Fruit fly (Drosophila melanogaster) whole organism, prepupa: ENCODE results near the gene CG15153.

Experiments used
- CG10669 ChIP-seq: fragments of 200-800 bp; sonication (Bioruptor generic); optimal IDR thresholded peaks from 3 replicates; lab custom pipeline; 2018; ENCODE audit warnings: missing biosample characterization, mild to moderate bottlenecking, missing genetic modification characterization, moderate library complexity
- CG11902 ChIP-seq: fragments of 200-800 bp; sonication (Bioruptor generic); optimal IDR thresholded peaks from 3 replicates; lab custom pipeline; 2016; ENCODE audit warnings: missing biosample characterization, missing genetic modification characterization
- CG15336 ChIP-seq: fragments of 200-800 bp; sonication (Bioruptor generic); IDR thresholded peaks from 2 replicates; pipeline ENCODE4 v1.3.6; 2022; ENCODE audit warnings: missing biosample characterization, missing genetic modification characterization
- CG1621 ChIP-seq: fragments of 200-800 bp; sonication (Bioruptor generic); optimal IDR thresholded peaks from 3 replicates; lab custom pipeline; 2018; ENCODE audit warnings: missing biosample characterization, mild to moderate bottlenecking, missing genetic modification characterization
- CG16779 ChIP-seq: fragments of 200-800 bp; sonication (Bioruptor generic); optimal IDR thresholded peaks from 3 replicates; lab custom pipeline; 2017; ENCODE audit warnings: missing biosample characterization, mild to moderate bottlenecking, missing genetic modification characterization
- CG31627 ChIP-seq: fragments of 200-800 bp; sonication (Bioruptor generic); optimal IDR thresholded peaks from 3 replicates; lab custom pipeline; 2016; ENCODE audit warnings: missing biosample characterization, missing genetic modification characterization
- CG32006 ChIP-seq: fragments of 200-800 bp; sonication (Bioruptor generic); optimal IDR thresholded peaks from 3 replicates; lab custom pipeline; 2017; ENCODE audit warnings: missing biosample characterization, mild to moderate bottlenecking, missing genetic modification characterization
- CG3919 ChIP-seq: fragments of 200-800 bp; sonication (Bioruptor generic); optimal IDR thresholded peaks from 3 replicates; lab custom pipeline; 2016; ENCODE audit warnings: missing biosample characterization, missing genetic modification characterization
- CG6163 ChIP-seq: fragments of 200-800 bp; sonication (Bioruptor generic); IDR thresholded peaks from 3 replicates; pipeline ENCODE4 v1.3.6; 2022; ENCODE audit warnings: missing biosample characterization, missing genetic modification characterization
- CG6276 ChIP-seq: fragments of 200-800 bp; sonication (Bioruptor generic); optimal IDR thresholded peaks from 2 replicates; lab custom pipeline; 2017; ENCODE audit warnings: missing biosample characterization, mild to moderate bottlenecking, missing genetic modification characterization
- CG6792 ChIP-seq: fragments of 200-800 bp; sonication (Bioruptor generic); optimal IDR thresholded peaks from 3 replicates; lab custom pipeline; 2016; ENCODE audit warnings: missing biosample characterization, missing genetic modification characterization
- CG6808 ChIP-seq: fragments of 200-800 bp; sonication (Bioruptor generic); optimal IDR thresholded peaks from 3 replicates; lab custom pipeline; 2017; ENCODE audit warnings: missing biosample characterization, missing genetic modification characterization, mild to moderate bottlenecking, moderate library complexity, missing genetic modification reagents
- CG6854 ChIP-seq: fragments of 200-800 bp; sonication (Bioruptor generic); optimal IDR thresholded peaks from 2 replicates; lab custom pipeline; 2017; ENCODE audit warnings: missing biosample characterization, mild to moderate bottlenecking, missing genetic modification characterization
- CG7368 ChIP-seq: fragments of 200-800 bp; sonication (Bioruptor generic); optimal IDR thresholded peaks from 3 replicates; lab custom pipeline; 2016; ENCODE audit warnings: missing biosample characterization, missing genetic modification characterization
- CG8119 ChIP-seq: fragments of 200-800 bp; sonication (Bioruptor generic); IDR thresholded peaks from 3 replicates; pipeline ENCODE4 v1.3.6; 2022; ENCODE audit warnings: missing biosample characterization, missing genetic modification characterization
- CG8319 ChIP-seq: fragments of 200-800 bp; sonication (Bioruptor generic); optimal IDR thresholded peaks from 3 replicates; lab custom pipeline; 2016; ENCODE audit warnings: missing biosample characterization, missing genetic modification characterization
- CG9139 ChIP-seq: fragments of 200-800 bp; sonication (Bioruptor generic); optimal IDR thresholded peaks from 3 replicates; lab custom pipeline; 2017; ENCODE audit warnings: missing biosample characterization, mild to moderate bottlenecking, missing genetic modification characterization
- Eip75B ChIP-seq: fragments of 200-800 bp; sonication (Bioruptor generic); optimal IDR thresholded peaks from 3 replicates; lab custom pipeline; 2016; ENCODE audit warnings: missing biosample characterization, missing genetic modification characterization
- Eip78C ChIP-seq: fragments of 200-800 bp; sonication (Bioruptor generic); peaks from one replicate; lab custom pipeline; 2016; ENCODE audit warnings: missing biosample characterization, missing genetic modification characterization
- Eip93F ChIP-seq: fragments of 200-800 bp; sonication (Bioruptor generic); optimal IDR thresholded peaks from 2 replicates; lab custom pipeline; 2016; ENCODE audit warnings: missing biosample characterization, mild to moderate bottlenecking, missing genetic modification characterization
- Gug ChIP-seq: fragments of 200-800 bp; sonication (Bioruptor generic); IDR thresholded peaks from 2 replicates; pipeline ENCODE4 v1.3.6; 2022; ENCODE audit warnings: missing biosample characterization, missing genetic modification characterization
- Hr38 ChIP-seq: sonication (Bioruptor generic); optimal IDR thresholded peaks from 2 replicates; lab custom pipeline; 2016; ENCODE audit warnings: missing biosample characterization, missing genetic modification characterization
- Hr4 ChIP-seq: fragments of 200-800 bp; sonication (Bioruptor generic); optimal IDR thresholded peaks from 3 replicates; lab custom pipeline; 2016; ENCODE audit warnings: missing biosample characterization, missing genetic modification characterization
- Lpt ChIP-seq: fragments of 200-800 bp; sonication (Bioruptor generic); optimal IDR thresholded peaks from 3 replicates; lab custom pipeline; 2016; ENCODE audit warnings: missing biosample characterization, missing genetic modification characterization
- Met ChIP-seq: fragments of 200-800 bp; sonication (Bioruptor generic); optimal IDR thresholded peaks from 3 replicates; lab custom pipeline; 2016; ENCODE audit warnings: missing biosample characterization, missing genetic modification characterization
- Sox102F ChIP-seq: fragments of 200-800 bp; sonication (Bioruptor generic); optimal IDR thresholded peaks from 2 replicates; lab custom pipeline; 2016; ENCODE audit warnings: missing biosample characterization, mild to moderate bottlenecking, missing genetic modification characterization
- Sox14 ChIP-seq: fragments of 200-800 bp; sonication (Bioruptor generic); optimal IDR thresholded peaks from 3 replicates; lab custom pipeline; 2016; ENCODE audit warnings: missing biosample characterization, missing genetic modification characterization
- Sox15 ChIP-seq: fragments of 200-800 bp; sonication (Bioruptor generic); optimal IDR thresholded peaks from 3 replicates; lab custom pipeline; 2016; ENCODE audit warnings: missing biosample characterization, missing genetic modification characterization
- achi ChIP-seq: fragments of 200-800 bp; sonication (Bioruptor generic); optimal IDR thresholded peaks from 3 replicates; lab custom pipeline; 2016; ENCODE audit warnings: missing biosample characterization, missing genetic modification characterization
- cyc ChIP-seq: fragments of 200-800 bp; sonication (Bioruptor generic); optimal IDR thresholded peaks from 3 replicates; lab custom pipeline; 2016; ENCODE audit warnings: missing biosample characterization, missing genetic modification characterization
- dac ChIP-seq: fragments of 200-800 bp; sonication (Bioruptor generic); optimal IDR thresholded peaks from 2 replicates; lab custom pipeline; 2017; ENCODE audit warnings: missing biosample characterization, mild to moderate bottlenecking, missing genetic modification characterization
- eg ChIP-seq: fragments of 200-800 bp; sonication (Bioruptor generic); IDR thresholded peaks from 3 replicates; pipeline ENCODE4 v1.3.6; 2022; ENCODE audit warnings: missing biosample characterization, missing genetic modification characterization
- esn ChIP-seq: fragments of 200-800 bp; sonication (Bioruptor generic); optimal IDR thresholded peaks from 2 replicates; lab custom pipeline; 2016; ENCODE audit warnings: missing biosample characterization, mild to moderate bottlenecking, missing genetic modification characterization, moderate library complexity
- fd59A ChIP-seq: fragments of 200-800 bp; sonication (Bioruptor generic); optimal IDR thresholded peaks from 2 replicates; lab custom pipeline; 2017; ENCODE audit warnings: missing biosample characterization, mild to moderate bottlenecking, missing genetic modification characterization, missing genetic modification reagents
- fkh ChIP-seq: fragments of 200-800 bp; sonication (Bioruptor generic); optimal IDR thresholded peaks from 3 replicates; lab custom pipeline; 2017; ENCODE audit warnings: missing biosample characterization, mild to moderate bottlenecking, missing genetic modification characterization, moderate library complexity
- lz ChIP-seq: fragments of 200-800 bp; sonication (Bioruptor generic); optimal IDR thresholded peaks from 3 replicates; lab custom pipeline; 2016; ENCODE audit warnings: missing biosample characterization, missing genetic modification characterization
- spab ChIP-seq: fragments of 200-800 bp; sonication (Bioruptor generic); optimal IDR thresholded peaks from 2 replicates; lab custom pipeline; 2017; ENCODE audit warnings: missing biosample characterization, mild to moderate bottlenecking, missing genetic modification characterization, missing genetic modification reagents
- svp ChIP-seq: fragments of 200-800 bp; sonication (Bioruptor generic); peaks from one replicate; lab custom pipeline; 2016; ENCODE audit warnings: missing biosample characterization, missing genetic modification characterization
- topi ChIP-seq: fragments of 200-800 bp; sonication (Bioruptor generic); optimal IDR thresholded peaks from 3 replicates; lab custom pipeline; 2016; ENCODE audit warnings: missing biosample characterization, missing genetic modification characterization
- vri ChIP-seq: fragments of 200-800 bp; sonication (Bioruptor generic); optimal IDR thresholded peaks from 3 replicates; lab custom pipeline; 2016; ENCODE audit warnings: missing biosample characterization, mild to moderate bottlenecking, missing genetic modification characterization

Gene CG15153

dm6 chr2L:18092156-18092555, at the start of gene CG15153:
TSS of gene CG15153 (minus strand) at chr2L:18092256.
- TF ChIP-seq CG10669 (no peak), CG32006 (GFP tag; lab: Kevin White, UChicago) (no peak), dac (no peak), vri (GFP tag; lab: Kevin White, UChicago) (no peak), CG11902 (no peak)

dm6 chr2L:18140544-18140943, 48.5 kb upstream of the CG15153 start:
- TF ChIP-seq CG9139 (GFP tag; lab: Kevin White, UChicago) (no peak), CG7368 (GFP tag; lab: Kevin White, UChicago) (no peak), dac (no peak), CG10669 (no peak), CG15336 (GFP tag; lab: Robert Waterston, UW) (no peak), Sox14 (GFP tag; lab: Kevin White, UChicago) (no peak), fd59A (GFP tag; lab: Kevin White, UChicago) (no peak), CG6276 (no peak), CG31627 (GFP tag; lab: Kevin White, UChicago) (no peak), eg (no peak), Lpt (no peak), topi (GFP tag; lab: Kevin White, UChicago) (no peak), Met (no peak), lz (no peak), Eip93F (no peak), Sox102F (GFP tag; lab: Kevin White, UChicago) (no peak), CG6163 (GFP tag; lab: Robert Waterston, UW) (no peak), Hr38 (no peak), CG6792 (GFP tag; lab: Kevin White, UChicago) (no peak), achi (no peak)

- TF ChIP-seq fd59A (GFP tag; lab: Kevin White, UChicago) (no peak), CG3919 (peak; percentile 58), CG15336 (GFP tag; lab: Robert Waterston, UW) (peak; percentile 42; the same call in 1 of the 2 replicates), lz (peak; percentile 27), spab (GFP tag; lab: Kevin White, UChicago) (no peak), Hr4 (peak; percentile 19), Sox15 (GFP tag; lab: Kevin White, UChicago) (no peak), topi (GFP tag; lab: Kevin White, UChicago) (no peak), Eip78C (GFP tag; lab: Kevin White, UChicago) (peak; percentile 59), esn (GFP tag; lab: Kevin White, UChicago) (peak; percentile 51), CG8119 (GFP tag; lab: Robert Waterston, UW) (peak; percentile 41; the same call in 1 of the 3 replicates), vri (GFP tag; lab: Kevin White, UChicago) (peak; percentile 26), Sox14 (GFP tag; lab: Kevin White, UChicago) (peak; percentile 64), svp (GFP tag; lab: Kevin White, UChicago) (peak; percentile 70), CG6854 (GFP tag; lab: Kevin White, UChicago) (peak; percentile 61), CG31627 (GFP tag; lab: Kevin White, UChicago) (peak; percentile 17), CG1621 (tag; lab: Kevin White, UChicago) (peak; percentile 44), fkh (GFP tag; lab: Kevin White, UChicago) (peak; percentile 14), CG6808 (GFP tag; lab: Kevin White, UChicago) (no peak), CG16779 (peak; percentile 21), Gug (GFP tag; lab: Robert Waterston, UW) (0 out of 2 replicates have a peak, but pooled peaks have one; percentile 9), achi (no peak), Eip75B (GFP tag; lab: Kevin White, UChicago) (peak; percentile 2), cyc (GFP tag; lab: Kevin White, UChicago) (peak; percentile 23), CG8319 (GFP tag; lab: Kevin White, UChicago) (no peak)
Observed at dm6 chr2L:18137591-18138247, 45.7 kb upstream of the CG15153 start, which contains the start of gene kel. TSS of gene kel (minus strand) at chr2L:18138083.
